Fruit fly (Drosophila melanogaster): ENCODE measurements around the gene CG46458.

Gene CG46458

DNA sequence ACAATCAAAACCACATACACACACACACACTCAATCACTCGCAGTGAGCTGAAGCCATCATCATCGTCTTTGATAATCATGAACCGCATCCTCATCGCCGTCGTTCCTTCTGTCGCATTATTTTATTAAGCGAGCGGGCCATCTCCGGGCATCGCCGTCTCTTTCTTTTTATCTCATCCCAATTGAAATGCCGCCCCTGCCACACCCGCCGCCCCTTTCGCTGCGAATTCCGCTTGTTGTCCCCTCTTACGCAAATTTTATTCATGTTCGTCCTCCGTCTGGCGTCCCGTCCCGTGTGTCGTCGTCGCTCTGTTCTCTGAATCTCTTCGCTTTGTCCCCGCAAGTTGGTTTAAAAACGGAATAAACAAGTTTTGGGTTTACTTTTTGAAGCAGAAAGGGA lies 35.0 kb downstream of the CG46458 start:
- TF ChIP-seq ttk (optimal IDR thresholded peaks at IDR 0.05) (no peak), insv (optimal IDR thresholded peaks at IDR 0.05) (no peak)

dm6 chr3R:6921256-6921966 lies 36.8 kb downstream of the CG46458 start:
- no peak for TF ChIP-seq h (optimal IDR thresholded peaks at IDR 0.05)

dm6 chr3R:6919974-6920373 lies 38.2 kb downstream of the CG46458 start:
- TF ChIP-seq h (optimal IDR thresholded peaks at IDR 0.05) (no peak), insv (optimal IDR thresholded peaks at IDR 0.05) (no peak), Myc (optimal IDR thresholded peaks at IDR 0.05) (no peak), ttk (optimal IDR thresholded peaks at IDR 0.05) (no peak), Sin3A (optimal IDR thresholded peaks at IDR 0.05) (no peak), psq (optimal IDR thresholded peaks at IDR 0.05) (no peak)

dm6 chr3R:6918270-6918669 lies 39.9 kb downstream of the CG46458 start:
- TF ChIP-seq Myc (optimal IDR thresholded peaks at IDR 0.05) (no peak), psq (optimal IDR thresholded peaks at IDR 0.05) (no peak), ttk (optimal IDR thresholded peaks at IDR 0.05) (no peak), h (optimal IDR thresholded peaks at IDR 0.05) (no peak), Sin3A (optimal IDR thresholded peaks at IDR 0.05) (no peak), insv (optimal IDR thresholded peaks at IDR 0.05) (no peak)

DNA sequence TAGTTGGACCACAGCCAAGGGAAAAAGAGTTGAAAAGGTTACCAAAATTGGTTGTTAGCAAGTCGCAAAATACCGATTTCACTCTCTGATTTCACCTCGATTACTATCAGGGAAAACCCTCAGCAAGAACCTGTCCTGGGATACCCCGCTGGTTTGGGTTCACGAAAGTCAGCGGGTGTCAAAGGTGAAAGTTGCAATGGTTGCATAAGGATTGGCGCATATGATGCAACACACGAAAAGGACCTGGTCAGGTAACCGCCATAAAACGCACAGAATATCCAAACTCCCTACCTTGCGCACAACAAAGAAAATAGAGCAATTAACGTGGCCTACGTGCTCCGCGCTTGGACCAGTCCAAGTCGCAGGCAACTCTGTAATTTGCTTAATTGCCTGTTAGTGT lies 41.5 kb downstream of the CG46458 start:
- TF ChIP-seq Myc (optimal IDR thresholded peaks at IDR 0.05) (no peak), h (optimal IDR thresholded peaks at IDR 0.05) (no peak), insv (optimal IDR thresholded peaks at IDR 0.05) (no peak), psq (optimal IDR thresholded peaks at IDR 0.05) (no peak), Sin3A (optimal IDR thresholded peaks at IDR 0.05) (no peak), ttk (optimal IDR thresholded peaks at IDR 0.05) (no peak)

dm6 chr3R:6914396-6914795 lies 43.8 kb downstream of the CG46458 start:
- TF ChIP-seq Sin3A (optimal IDR thresholded peaks at IDR 0.05) (no peak), psq (optimal IDR thresholded peaks at IDR 0.05) (no peak), Myc (optimal IDR thresholded peaks at IDR 0.05) (no peak), insv (optimal IDR thresholded peaks at IDR 0.05) (no peak), h (optimal IDR thresholded peaks at IDR 0.05) (no peak), ttk (optimal IDR thresholded peaks at IDR 0.05) (no peak)

- TF ChIP-seq Myc (optimal IDR thresholded peaks at IDR 0.05) (no peak), insv (optimal IDR thresholded peaks at IDR 0.05) (no peak), psq (optimal IDR thresholded peaks at IDR 0.05) (no peak), h (optimal IDR thresholded peaks at IDR 0.05) (no peak), ttk (optimal IDR thresholded peaks at IDR 0.05) (no peak), Sin3A (optimal IDR thresholded peaks at IDR 0.05) (no peak)
These were observed 45.6 kb downstream of the CG46458 start for dm6 chr3R:6912251-6913215.

dm6 chr3R:6909418-6909817 lies 48.8 kb downstream of the CG46458 start:
- no peak for TF ChIP-seq Sin3A (optimal IDR thresholded peaks at IDR 0.05)
- no peak for TF ChIP-seq insv (optimal IDR thresholded peaks at IDR 0.05)
- TF ChIP-seq psq (optimal IDR thresholded peaks at IDR 0.05), result no peak
- no peak for TF ChIP-seq h (optimal IDR thresholded peaks at IDR 0.05)
- no peak for TF ChIP-seq ttk (optimal IDR thresholded peaks at IDR 0.05)
- TF ChIP-seq Myc (optimal IDR thresholded peaks at IDR 0.05), result no peak

DNA sequence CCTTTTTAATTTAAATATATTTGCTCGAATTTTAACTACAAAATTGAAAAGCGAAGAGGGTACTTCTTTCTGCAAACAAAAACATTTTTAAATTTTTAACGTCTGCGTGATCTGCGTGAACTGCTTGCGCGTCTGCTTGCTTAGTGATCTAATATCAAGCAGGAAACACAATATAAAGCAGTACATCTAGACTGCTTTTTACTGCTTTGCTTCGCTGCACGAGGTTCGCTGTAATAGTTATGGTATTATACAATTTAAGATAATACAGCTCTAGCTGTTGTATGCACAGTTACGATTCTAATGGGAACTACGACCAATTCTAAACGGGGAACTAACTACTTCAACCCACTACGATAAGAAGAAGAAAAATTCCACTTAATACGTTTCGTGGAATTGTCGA lies 50.1 kb downstream of the CG46458 start:
- TF ChIP-seq Sin3A (optimal IDR thresholded peaks at IDR 0.05) (no peak), Myc (optimal IDR thresholded peaks at IDR 0.05) (no peak), h (optimal IDR thresholded peaks at IDR 0.05) (no peak)

- TF ChIP-seq h (optimal IDR thresholded peaks at IDR 0.05) (no peak), psq (optimal IDR thresholded peaks at IDR 0.05) (no peak), insv (optimal IDR thresholded peaks at IDR 0.05) (no peak), Myc (optimal IDR thresholded peaks at IDR 0.05) (no peak), Sin3A (optimal IDR thresholded peaks at IDR 0.05) (no peak), ttk (optimal IDR thresholded peaks at IDR 0.05) (no peak)
These were observed 53.9 kb downstream of the CG46458 start for dm6 chr3R:6904299-6904698.

dm6 chr3R:6903289-6903791 lies 54.8 kb downstream of the CG46458 start:
- no peak for TF ChIP-seq Myc (optimal IDR thresholded peaks at IDR 0.05)
- TF ChIP-seq psq (optimal IDR thresholded peaks at IDR 0.05), result no peak
- no peak for TF ChIP-seq ttk (optimal IDR thresholded peaks at IDR 0.05)
- no peak for TF ChIP-seq Sin3A (optimal IDR thresholded peaks at IDR 0.05)
- TF ChIP-seq insv (optimal IDR thresholded peaks at IDR 0.05), result no peak
- no peak for TF ChIP-seq h (optimal IDR thresholded peaks at IDR 0.05)

- TF ChIP-seq h (optimal IDR thresholded peaks at IDR 0.05) (no peak), ttk (optimal IDR thresholded peaks at IDR 0.05) (no peak), psq (optimal IDR thresholded peaks at IDR 0.05) (no peak), insv (optimal IDR thresholded peaks at IDR 0.05) (no peak), Sin3A (optimal IDR thresholded peaks at IDR 0.05) (no peak), Myc (optimal IDR thresholded peaks at IDR 0.05) (no peak)
These were observed 59.2 kb downstream of the CG46458 start for dm6 chr3R:6898922-6899321.
